Fruit fly (Drosophila melanogaster) Kc167 (cell line): ENCODE measurements around the gene stck.

Experiments used
- Myc ChIP-seq: fragments of >200 bp; optimal IDR thresholded peaks from 2 replicates; lab custom pipeline; 2017; ENCODE audit warnings: missing external identifiers
- ttk ChIP-seq: sonication (Bioruptor generic); optimal IDR thresholded peaks from 2 replicates; lab custom pipeline; 2017; ENCODE audit warnings: missing external identifiers

DNA sequence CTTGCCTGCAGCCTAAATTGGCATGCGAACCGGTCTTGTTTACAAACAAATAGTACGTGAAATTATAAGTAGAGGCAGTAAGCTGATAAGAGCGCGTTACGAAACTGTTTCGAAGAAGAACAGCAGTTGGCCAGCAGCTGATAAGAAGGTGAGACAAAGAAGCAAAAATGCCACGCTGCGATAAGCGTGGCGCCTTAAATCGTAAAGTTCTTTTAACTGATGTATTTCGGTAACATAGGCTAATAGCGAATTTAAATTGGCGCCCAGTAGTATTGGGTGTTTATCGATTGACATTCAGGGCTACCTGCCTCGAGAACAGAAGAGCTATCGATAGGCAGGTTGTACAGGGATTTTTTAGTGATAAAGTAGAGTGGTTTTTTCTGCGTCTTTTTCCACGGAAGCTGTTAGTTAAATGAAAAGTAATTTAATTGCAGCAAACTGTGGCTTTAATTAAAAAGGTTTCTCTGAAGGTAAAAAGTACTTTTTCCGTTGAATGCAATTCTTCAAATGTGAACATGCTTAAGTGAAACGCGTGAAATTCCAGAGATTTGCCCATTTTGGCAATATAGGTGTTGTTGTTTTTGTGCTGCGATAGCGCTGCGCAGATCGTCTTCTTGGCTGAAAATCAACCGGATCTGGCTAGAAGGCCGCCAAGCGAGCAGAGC, at the start of gene stck:
- no peak for TF ChIP-seq ttk (lab: Kevin White, UChicago)
- no peak for TF ChIP-seq Myc (lab: Kevin White, UChicago)
